Worm (Caenorhabditis elegans) whole organism, young adult: ENCODE data around the gene R02F11.2.

Experiments
- F33H1.4 ChIP-seq: fragments of 200-800 bp; sonication (Bioruptor generic); IDR thresholded peaks from 2 replicates; pipeline ENCODE4 v1.3.6; 2022; ENCODE audit warnings: missing genetic modification reagents, missing genetic modification characterization, missing compliant biosample characterization
- F39B2.1 ChIP-seq: fragments of 200-800 bp; sonication (Bioruptor generic); IDR thresholded peaks from 2 replicates; pipeline ENCODE4 v1.3.6; 2022; ENCODE audit warnings: missing genetic modification reagents, missing genetic modification characterization, missing compliant biosample characterization
- F55B11.4 ChIP-seq: sonication (generic microtip); optimal IDR thresholded peaks from 2 replicates; lab custom pipeline; 2016; ENCODE audit warnings: missing compliant biosample characterization, missing genetic modification characterization, borderline replicate concordance; ENCODE audit not compliant: insufficient read depth
- Y56A3A.18 ChIP-seq: fragments of 200-800 bp; sonication (Bioruptor generic); IDR thresholded peaks from 2 replicates; pipeline ENCODE4 v1.3.6; 2022; ENCODE audit warnings: missing genetic modification reagents, missing genetic modification characterization, missing compliant biosample characterization
- Y67H2A.10 ChIP-seq: fragments of 200-800 bp; sonication (Bioruptor generic); conservative IDR thresholded peaks from 2 replicates; pipeline ENCODE4 v1.3.6; 2022; ENCODE audit warnings: missing genetic modification reagents, missing genetic modification characterization, missing compliant biosample characterization
- akir-1 ChIP-seq: fragments of 200-800 bp; sonication (Bioruptor generic); optimal IDR thresholded peaks from 2 replicates; lab custom pipeline; 2018; ENCODE audit warnings: mild to moderate bottlenecking, missing genetic modification characterization, moderate library complexity, missing compliant biosample characterization
- aptf-3 ChIP-seq: fragments of 200-800 bp; sonication (Bioruptor generic); IDR thresholded peaks from 2 replicates; pipeline ENCODE4 v1.3.6; 2022; ENCODE audit warnings: missing genetic modification characterization, missing compliant biosample characterization
- atf-7 ChIP-seq: sonication (generic microtip); optimal IDR thresholded peaks from 2 replicates; lab custom pipeline; 2017; ENCODE audit warnings: mild to moderate bottlenecking, missing genetic modification characterization, missing compliant biosample characterization
- attf-6 ChIP-seq: fragments of 200-800 bp; sonication (Bioruptor generic); IDR thresholded peaks from 2 replicates; pipeline ENCODE4 v1.3.6; 2022; ENCODE audit warnings: missing genetic modification reagents, missing genetic modification characterization, missing compliant biosample characterization
- bed-1 ChIP-seq: fragments of 200-800 bp; sonication (Bioruptor generic); IDR thresholded peaks from 2 replicates; pipeline ENCODE4 v1.3.6; 2022; ENCODE audit warnings: missing genetic modification reagents, missing genetic modification characterization, missing compliant biosample characterization
- ccch-3 ChIP-seq: fragments of 200-800 bp; sonication (Bioruptor generic); optimal IDR thresholded peaks from 2 replicates; lab custom pipeline; 2018; ENCODE audit warnings: mild to moderate bottlenecking, missing genetic modification characterization, missing compliant biosample characterization
- cebp-1 ChIP-seq, 2 experiments: fragments of 200-800 bp in 1 of 2; sonication (Bioruptor generic) in 1 of 2; sonication (generic microtip) in 1 of 2; IDR thresholded peaks in 1 of 2; optimal IDR thresholded peaks in 1 of 2; 2 replicates each; pipeline versions ENCODE4 v1.3.6 to Lab custom; 2017 to 2022; ENCODE audit warnings: missing compliant biosample characterization in 2 of 2, missing genetic modification characterization in 2 of 2, mild to moderate bottlenecking in 1 of 2, missing genetic modification reagents in 1 of 2, moderate library complexity in 1 of 2
- ceh-100 ChIP-seq: fragments of 200-800 bp; sonication (Bioruptor generic); IDR thresholded peaks from 2 replicates; pipeline ENCODE4 v1.3.6; 2022; ENCODE audit warnings: missing genetic modification reagents, missing genetic modification characterization, missing compliant biosample characterization
- ceh-27 ChIP-seq: fragments of 200-800 bp; sonication (Bioruptor generic); optimal IDR thresholded peaks from 2 replicates; lab custom pipeline; 2018; ENCODE audit warnings: mild to moderate bottlenecking, missing genetic modification characterization, moderate library complexity, missing compliant biosample characterization
- ceh-40 ChIP-seq: fragments of 200-800 bp; sonication (Bioruptor generic); IDR thresholded peaks from 2 replicates; pipeline ENCODE4 v1.3.6; 2022; ENCODE audit warnings: missing genetic modification characterization, missing compliant biosample characterization
- ceh-79 ChIP-seq: sonication (generic microtip); optimal IDR thresholded peaks from 2 replicates; lab custom pipeline; 2017; ENCODE audit warnings: mild to moderate bottlenecking, missing genetic modification characterization, missing compliant biosample characterization
- die-1 ChIP-seq: sonication (generic microtip); optimal IDR thresholded peaks from 2 replicates; lab custom pipeline; 2016; ENCODE audit warnings: missing genotype, mild to moderate bottlenecking, missing genetic modification characterization, missing compliant biosample characterization
- dpl-1 ChIP-seq: fragments of 150-350 bp; optimal IDR thresholded peaks from 2 replicates; lab custom pipeline; 2014; ENCODE audit warnings: missing biosample characterization, missing genetic modification reagents, missing genetic modification characterization
- efl-1 ChIP-seq: fragments of 150-350 bp; optimal IDR thresholded peaks from 2 replicates; lab custom pipeline; 2014; ENCODE audit warnings: missing biosample characterization, missing genetic modification reagents, missing genetic modification characterization
- egl-18 ChIP-seq: fragments of 200-800 bp; sonication (Bioruptor generic); IDR thresholded peaks from 2 replicates; pipeline ENCODE4 v1.3.6; 2022; ENCODE audit warnings: missing genetic modification reagents, missing genetic modification characterization, missing compliant biosample characterization
- egl-44 ChIP-seq: fragments of 200-800 bp; sonication (Bioruptor generic); IDR thresholded peaks from 2 replicates; pipeline ENCODE4 v1.3.6; 2022; ENCODE audit warnings: missing genetic modification reagents, missing genetic modification characterization, missing compliant biosample characterization
- ekl-4 ChIP-seq: fragments of 200-800 bp; sonication (Bioruptor generic); IDR thresholded peaks from 2 replicates; pipeline ENCODE4 v1.3.6; 2022; ENCODE audit warnings: missing genetic modification reagents, missing genetic modification characterization, missing compliant biosample characterization
- ets-4 ChIP-seq: fragments of 200-800 bp; sonication (Bioruptor generic); optimal IDR thresholded peaks from 2 replicates; lab custom pipeline; 2018; ENCODE audit warnings: mild to moderate bottlenecking, missing genetic modification characterization, missing compliant biosample characterization
- gei-17 ChIP-seq: fragments of 200-800 bp; sonication (Bioruptor generic); optimal IDR thresholded peaks from 2 replicates; lab custom pipeline; 2018; ENCODE audit warnings: mild to moderate bottlenecking, missing genetic modification characterization, missing compliant biosample characterization
- hlh-26 ChIP-seq: fragments of 200-800 bp; sonication (Bioruptor generic); conservative IDR thresholded peaks from 2 replicates; pipeline ENCODE4 v1.3.6; 2022; ENCODE audit warnings: missing genetic modification reagents, missing genetic modification characterization, missing compliant biosample characterization
- hmg-20 ChIP-seq: fragments of 200-800 bp; sonication (Bioruptor generic); IDR thresholded peaks from 2 replicates; pipeline ENCODE4 v1.3.6; 2022; ENCODE audit warnings: missing genetic modification reagents, missing genetic modification characterization, missing compliant biosample characterization
- lag-1 ChIP-seq: fragments of 200-800 bp; sonication (Bioruptor generic); IDR thresholded peaks from 2 replicates; pipeline ENCODE4 v1.3.6; 2022; ENCODE audit warnings: missing genetic modification reagents, missing genetic modification characterization, missing compliant biosample characterization
- let-607 ChIP-seq, 2 experiments: fragments of 200-800 bp in 1 of 2; sonication (Bioruptor generic) in 1 of 2; sonication (generic microtip) in 1 of 2; optimal IDR thresholded peaks; 2 replicates each; lab custom pipeline; 2016 to 2018; ENCODE audit warnings: mild to moderate bottlenecking in 2 of 2, missing compliant biosample characterization in 2 of 2, missing genetic modification characterization in 2 of 2, moderate library complexity in 2 of 2, missing genotype in 1 of 2
- madf-10 ChIP-seq: sonication (generic microtip); optimal IDR thresholded peaks from 2 replicates; lab custom pipeline; 2016; ENCODE audit warnings: mild to moderate bottlenecking, missing genetic modification characterization, missing compliant biosample characterization
- mcd-1 ChIP-seq: fragments of 200-800 bp; sonication (Bioruptor generic); IDR thresholded peaks from 2 replicates; pipeline ENCODE4 v1.3.6; 2022; ENCODE audit warnings: missing genetic modification reagents, missing genetic modification characterization, missing compliant biosample characterization
- mel-28 ChIP-seq: sonication (generic microtip); optimal IDR thresholded peaks from 2 replicates; lab custom pipeline; 2016; ENCODE audit warnings: borderline replicate concordance, mild to moderate bottlenecking, missing genetic modification characterization, missing compliant biosample characterization
- mes-4 ChIP-seq: sonication (generic microtip); optimal IDR thresholded peaks from 2 replicates; lab custom pipeline; 2016; ENCODE audit warnings: missing genotype, missing genetic modification characterization, missing compliant biosample characterization
- nhr-179 ChIP-seq: sonication (generic microtip); optimal IDR thresholded peaks from 2 replicates; lab custom pipeline; 2016; ENCODE audit warnings: mild to moderate bottlenecking, missing genetic modification characterization, missing compliant biosample characterization
- nhr-80 ChIP-seq: sonication (generic microtip); optimal IDR thresholded peaks from 2 replicates; lab custom pipeline; 2016; ENCODE audit warnings: missing genetic modification characterization, missing compliant biosample characterization
- nhr-90 ChIP-seq: sonication (generic microtip); optimal IDR thresholded peaks from 2 replicates; lab custom pipeline; 2016; ENCODE audit warnings: missing genotype, mild to moderate bottlenecking, missing genetic modification characterization, missing compliant biosample characterization
- pbrm-1 ChIP-seq: fragments of 200-800 bp; sonication (Bioruptor generic); IDR thresholded peaks from 2 replicates; pipeline ENCODE4 v1.3.6; 2022; ENCODE audit warnings: missing genetic modification reagents, missing genetic modification characterization, missing compliant biosample characterization
- repo-1 ChIP-seq: sonication (generic microtip); optimal IDR thresholded peaks from 2 replicates; lab custom pipeline; 2017; ENCODE audit warnings: mild to moderate bottlenecking, missing genetic modification characterization, missing compliant biosample characterization
- sdz-38 ChIP-seq: sonication (generic microtip); optimal IDR thresholded peaks from 2 replicates; lab custom pipeline; 2016; ENCODE audit warnings: missing genotype, missing genetic modification characterization, missing compliant biosample characterization
- sea-2 ChIP-seq: fragments of 200-800 bp; sonication (Bioruptor generic); IDR thresholded peaks from 2 replicates; pipeline ENCODE4 v1.3.6; 2022; ENCODE audit warnings: missing genetic modification characterization, missing compliant biosample characterization
- snpc-1.3 ChIP-seq: sonication (generic microtip); optimal IDR thresholded peaks from 2 replicates; lab custom pipeline; 2017; ENCODE audit warnings: missing genetic modification characterization, mild to moderate bottlenecking, missing compliant biosample characterization, antibody characterized with exemption, moderate library complexity, missing genotype, missing genetic modification reagents; ENCODE audit not compliant: insufficient read depth
- snpc-3.4 ChIP-seq: sonication (generic microtip); optimal IDR thresholded peaks from 2 replicates; lab custom pipeline; 2017; ENCODE audit warnings: missing genetic modification characterization, mild to moderate bottlenecking, missing compliant biosample characterization, antibody characterized with exemption, moderate library complexity, missing genotype, missing genetic modification reagents
- somi-1 ChIP-seq: fragments of 200-800 bp; sonication (Bioruptor generic); optimal IDR thresholded peaks from 2 replicates; lab custom pipeline; 2018; ENCODE audit warnings: mild to moderate bottlenecking, missing genetic modification characterization, missing compliant biosample characterization
- sptf-2 ChIP-seq: fragments of 200-800 bp; sonication (Bioruptor generic); optimal IDR thresholded peaks from 2 replicates; lab custom pipeline; 2018; ENCODE audit warnings: mild to moderate bottlenecking, missing genetic modification characterization, missing compliant biosample characterization
- tbp1 ChIP-seq: fragments of 200-800 bp; sonication (Bioruptor generic); optimal IDR thresholded peaks from 2 replicates; lab custom pipeline; 2018; ENCODE audit warnings: mild to moderate bottlenecking, missing genetic modification characterization, missing compliant biosample characterization
- tlf-1 ChIP-seq: fragments of 200-800 bp; sonication (Bioruptor generic); optimal IDR thresholded peaks from 2 replicates; lab custom pipeline; 2018; ENCODE audit warnings: mild to moderate bottlenecking, missing genetic modification characterization, missing compliant biosample characterization
- unc-62 ChIP-seq: fragments of 150-350 bp; optimal IDR thresholded peaks from 2 replicates; lab custom pipeline; 2014; ENCODE audit warnings: missing biosample characterization, missing genetic modification reagents, missing genetic modification characterization
- xnd-1 ChIP-seq: sonication (generic microtip); optimal IDR thresholded peaks from 2 replicates; lab custom pipeline; 2016; ENCODE audit warnings: missing genotype, missing genetic modification reagents, missing genetic modification characterization, missing compliant biosample characterization

The R02F11.2 gene

DNA sequence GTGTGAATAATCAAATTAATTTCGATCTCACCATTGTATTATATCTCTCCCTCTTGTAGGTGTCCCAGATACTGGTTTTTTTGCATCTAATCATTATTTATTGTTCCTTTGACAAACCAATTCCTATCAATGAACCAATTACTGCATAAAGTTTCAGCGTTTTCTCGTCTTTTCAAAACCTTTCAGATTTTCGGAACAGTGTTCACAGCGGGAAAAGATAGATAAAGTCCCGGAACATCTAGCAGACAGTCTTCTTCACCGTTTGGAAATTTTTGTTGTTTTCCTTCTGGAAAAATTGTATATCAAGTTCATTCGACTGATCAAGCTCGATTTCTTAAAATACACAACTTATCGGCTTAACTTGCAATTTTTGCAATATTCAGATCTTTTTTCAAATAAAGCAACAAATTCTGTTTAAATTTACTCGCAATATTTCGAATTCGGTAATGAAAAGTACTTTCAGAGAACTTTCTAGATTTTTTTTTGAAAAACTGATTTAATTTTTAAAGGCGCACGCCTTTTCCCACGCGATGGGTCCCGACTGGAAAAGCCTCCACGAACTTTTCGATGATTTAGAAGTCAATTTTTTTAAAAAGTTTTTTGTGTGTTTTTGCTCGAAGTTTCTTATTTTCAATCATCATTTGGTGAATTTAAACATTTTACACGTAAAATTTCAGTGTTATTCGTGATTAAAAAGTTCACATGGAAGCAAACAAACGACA lies 38.9 kb upstream of the R02F11.2 start, which contains the start of gene pgl-3:
pgl-3 (plus strand) TSS at position 672 of the 722 bp plus-strand sequence.
- TF ChIP-seq somi-1 (GFP tag; lab: Kevin White, UChicago): no peak
- no peak for TF ChIP-seq ccch-3
- TF ChIP-seq tlf-1 (GFP tag; lab: Kevin White, UChicago): peak; percentile 48
- no peak for TF ChIP-seq madf-10
- no peak for TF ChIP-seq let-607 (tag; optimal IDR thresholded peaks at IDR 0.05; lab: Kevin White, UChicago)
- no peak for TF ChIP-seq mel-28 (tag; lab: Kevin White, UChicago)
- no peak for TF ChIP-seq egl-18
- peak; percentile 61 for TF ChIP-seq attf-6 (GFP tag; lab: Robert Waterston, UW)
- TF ChIP-seq egl-44 (GFP tag; lab: Robert Waterston, UW): 0 out of 2 replicates have a peak, but pooled peaks have one; percentile 54
- TF ChIP-seq gei-17 (GFP tag; lab: Kevin White, UChicago): no peak
- TF ChIP-seq akir-1 (GFP tag; lab: Kevin White, UChicago): no peak
- peak; percentile 47 for TF ChIP-seq efl-1 (GFP tag; lab: Kevin White, UChicago)
- TF ChIP-seq hmg-20 (GFP tag; lab: Robert Waterston, UW): no peak
- TF ChIP-seq F39B2.1 (GFP tag; lab: Robert Waterston, UW): peak; percentile 73
- no peak for TF ChIP-seq repo-1 (tag; lab: Kevin White, UChicago)
- no peak for TF ChIP-seq die-1 (tag; lab: Kevin White, UChicago)
- TF ChIP-seq F33H1.4 (GFP tag; lab: Robert Waterston, UW): peak; percentile 72
- TF ChIP-seq tbp1 (GFP tag; lab: Kevin White, UChicago): peak; percentile 13
- no peak for TF ChIP-seq bed-1
- TF ChIP-seq snpc-1.3 (tag; lab: Kevin White, UChicago): peak; percentile 20
- TF ChIP-seq hlh-26 (GFP tag; lab: Robert Waterston, UW): no peak
- TF ChIP-seq pbrm-1 (GFP tag; lab: Robert Waterston, UW): no peak
- TF ChIP-seq nhr-179 (tag; lab: Kevin White, UChicago): no peak
- TF ChIP-seq ekl-4 (GFP tag; lab: Robert Waterston, UW): no peak
- TF ChIP-seq lag-1: no peak
- TF ChIP-seq unc-62 (GFP tag; lab: Kevin White, UChicago): no peak
- TF ChIP-seq atf-7 (tag; lab: Kevin White, UChicago): no peak
- no peak for TF ChIP-seq mcd-1
- TF ChIP-seq mes-4: no peak
- TF ChIP-seq ceh-40 (GFP tag; lab: Robert Waterston, UW): no peak
- TF ChIP-seq sdz-38 (tag; lab: Kevin White, UChicago): no peak
- no peak for TF ChIP-seq sea-2
- peak; percentile 42; the same call in 1 of the 2 replicates for TF ChIP-seq Y56A3A.18
- no peak for TF ChIP-seq Y67H2A.10 (GFP tag; lab: Robert Waterston, UW)
- TF ChIP-seq ceh-79 (tag; lab: Kevin White, UChicago): no peak
- TF ChIP-seq cebp-1 (GFP tag; IDR thresholded peaks at IDR 0.05; lab: Robert Waterston, UW): no peak
- peak; percentile 31 for TF ChIP-seq cebp-1 (tag; optimal IDR thresholded peaks at IDR 0.05; lab: Kevin White, UChicago)
- no peak for TF ChIP-seq ceh-100 (GFP tag; lab: Robert Waterston, UW)
- TF ChIP-seq nhr-90 (tag; lab: Kevin White, UChicago): no peak
- TF ChIP-seq sptf-2 (GFP tag; lab: Kevin White, UChicago): no peak
- TF ChIP-seq dpl-1: peak; percentile 22
- no peak for TF ChIP-seq aptf-3 (GFP tag; lab: Robert Waterston, UW)
- TF ChIP-seq snpc-3.4 (tag; lab: Kevin White, UChicago): no peak
- no peak for TF ChIP-seq ets-4
- no peak for TF ChIP-seq ceh-27
- peak; percentile 42 for TF ChIP-seq xnd-1 (tag; lab: Kevin White, UChicago)
- TF ChIP-seq nhr-80: no peak
- TF ChIP-seq F55B11.4 (tag; lab: Kevin White, UChicago): no peak
